Worm (Caenorhabditis elegans) whole organism, L1 larva: ENCODE results near the gene srbc-3.
A peak's percentile ranks its signal among the peaks of the same experiment; 100 is the strongest.

ENCODE experiments used
- C04F5.9 ChIP-seq: sonication (generic microtip); optimal IDR thresholded peaks from 2 replicates; lab custom pipeline; 2016; ENCODE audit warnings: missing genetic modification characterization, missing compliant biosample characterization
- C16A3.4 ChIP-seq: fragments of 150-350 bp; optimal IDR thresholded peaks from 2 replicates; lab custom pipeline; 2014; ENCODE audit warnings: missing biosample characterization, missing genetic modification characterization
- C34B4.2 ChIP-seq: sonication (generic microtip); optimal IDR thresholded peaks from 2 replicates; lab custom pipeline; 2017; ENCODE audit warnings: mild to moderate bottlenecking, missing genetic modification characterization, missing compliant biosample characterization
- F16B12.6 ChIP-seq: fragments of 150-350 bp; optimal IDR thresholded peaks from 2 replicates; lab custom pipeline; 2014; ENCODE audit warnings: missing biosample characterization, missing genetic modification characterization
- ceh-63 ChIP-seq: fragments of 200-800 bp; sonication (Bioruptor generic); optimal IDR thresholded peaks from 2 replicates; lab custom pipeline; 2018; ENCODE audit warnings: mild to moderate bottlenecking, missing genetic modification characterization, missing compliant biosample characterization
- ceh-82 ChIP-seq, 3 experiments: fragments of 150-350 bp in 1 of 3; sonication (generic microtip) in 2 of 3; optimal IDR thresholded peaks; 2 replicates each; lab custom pipeline; 2014 to 2017; ENCODE audit warnings: missing biosample characterization in 3 of 3, missing genetic modification characterization in 3 of 3
- ceh-90 ChIP-seq: sonication (generic microtip); optimal IDR thresholded peaks from 2 replicates; lab custom pipeline; 2016; ENCODE audit warnings: missing genetic modification characterization, missing compliant biosample characterization
- ces-1 ChIP-seq: fragments of 150-350 bp; optimal IDR thresholded peaks from 2 replicates; lab custom pipeline; 2014; ENCODE audit warnings: missing biosample characterization, missing genetic modification reagents, missing genetic modification characterization
- dsc-1 ChIP-seq: sonication (generic microtip); optimal IDR thresholded peaks from 2 replicates; lab custom pipeline; 2016; ENCODE audit warnings: mild to moderate bottlenecking, missing genetic modification characterization, missing compliant biosample characterization
- efl-1 ChIP-seq, 4 experiments: fragments of 150-350 bp; optimal IDR thresholded peaks in 3 of 4; peaks in 1 of 4; 1 replicate in 1 of 4; 2 replicates in 3 of 4; lab custom pipeline; 2014; ENCODE audit warnings: missing biosample characterization in 2 of 4, missing genetic modification characterization in 2 of 4, missing genetic modification reagents in 2 of 4
- efl-3 ChIP-seq: fragments of 200-800 bp; sonication (Bioruptor generic); optimal IDR thresholded peaks from 2 replicates; lab custom pipeline; 2018; ENCODE audit warnings: mild to moderate bottlenecking, missing genetic modification characterization, missing compliant biosample characterization
- ets-5 ChIP-seq: fragments of 200-800 bp; sonication (Bioruptor generic); IDR thresholded peaks from 2 replicates; pipeline ENCODE4 v1.3.6; 2022; ENCODE audit warnings: missing genetic modification characterization, missing compliant biosample characterization
- grh-1 ChIP-seq: fragments of 200-800 bp; sonication (Bioruptor generic); IDR thresholded peaks from 2 replicates; pipeline ENCODE4 v1.3.6; 2022; ENCODE audit warnings: missing genetic modification reagents, missing genetic modification characterization, missing compliant biosample characterization
- hpl-2 ChIP-seq: fragments of 150-350 bp; optimal IDR thresholded peaks from 2 replicates; lab custom pipeline; 2014; ENCODE audit warnings: missing biosample characterization, missing genetic modification reagents, missing genetic modification characterization
- isw-1 ChIP-seq: fragments of 200-800 bp; sonication (Bioruptor generic); IDR thresholded peaks from 2 replicates; pipeline ENCODE4 v1.3.6; 2022; ENCODE audit warnings: missing genetic modification characterization, missing compliant biosample characterization
- lin-14 ChIP-seq: fragments of 200-800 bp; sonication (Bioruptor generic); optimal IDR thresholded peaks from 2 replicates; lab custom pipeline; 2018; ENCODE audit warnings: mild to moderate bottlenecking, missing genetic modification characterization, moderate library complexity, missing compliant biosample characterization
- lir-3 ChIP-seq: sonication (generic microtip); optimal IDR thresholded peaks from 2 replicates; lab custom pipeline; 2016; ENCODE audit warnings: mild to moderate bottlenecking, missing genetic modification characterization, moderate library complexity, missing compliant biosample characterization; ENCODE audit not compliant: poor library complexity
- mab-9 ChIP-seq: fragments of 200-800 bp; sonication (Bioruptor generic); IDR thresholded peaks from 2 replicates; pipeline ENCODE4 v1.3.6; 2022; ENCODE audit warnings: missing genetic modification reagents, missing genetic modification characterization, missing compliant biosample characterization
- nhr-11 ChIP-seq: fragments of 150-350 bp; optimal IDR thresholded peaks from 2 replicates; lab custom pipeline; 2014; ENCODE audit warnings: missing biosample characterization, missing genetic modification characterization
- nhr-12 ChIP-seq: sonication (generic microtip); optimal IDR thresholded peaks from 2 replicates; lab custom pipeline; 2017; ENCODE audit warnings: missing biosample characterization, missing genetic modification characterization
- nhr-19 ChIP-seq: fragments of 200-800 bp; sonication (Bioruptor generic); conservative IDR thresholded peaks from 2 replicates; pipeline ENCODE4 v1.3.6; 2022; ENCODE audit warnings: missing genetic modification characterization, missing compliant biosample characterization
- nhr-20 ChIP-seq: sonication (generic microtip); optimal IDR thresholded peaks from 2 replicates; lab custom pipeline; 2016; ENCODE audit warnings: mild to moderate bottlenecking, missing genetic modification characterization, missing compliant biosample characterization
- nhr-28 ChIP-seq: fragments of 150-350 bp; optimal IDR thresholded peaks from 2 replicates; lab custom pipeline; 2014; ENCODE audit warnings: missing biosample characterization, missing genetic modification characterization
- nhr-71 ChIP-seq: sonication (generic microtip); optimal IDR thresholded peaks from 2 replicates; lab custom pipeline; 2016; ENCODE audit warnings: mild to moderate bottlenecking, missing genetic modification characterization, moderate library complexity, missing compliant biosample characterization
- nhr-77 ChIP-seq: fragments of 150-350 bp; optimal IDR thresholded peaks from 2 replicates; lab custom pipeline; 2014; ENCODE audit warnings: missing biosample characterization, missing genetic modification characterization
- nhr-85 ChIP-seq: sonication (generic microtip); peaks from one replicate; lab custom pipeline; 2016; ENCODE audit warnings: missing genetic modification characterization, inconsistent platforms, missing compliant biosample characterization
- pag-3 ChIP-seq: sonication (generic microtip); optimal IDR thresholded peaks from 2 replicates; lab custom pipeline; 2017; ENCODE audit warnings: missing genetic modification characterization, mild to moderate bottlenecking, missing compliant biosample characterization, antibody characterized with exemption, borderline replicate concordance; ENCODE audit not compliant: insufficient read depth
- pax-3 ChIP-seq: fragments of 200-800 bp; sonication (Bioruptor generic); optimal IDR thresholded peaks from 2 replicates; lab custom pipeline; 2018; ENCODE audit warnings: mild to moderate bottlenecking, missing genetic modification characterization, moderate library complexity, missing compliant biosample characterization
- rnt-1 ChIP-seq: sonication (generic microtip); optimal IDR thresholded peaks from 2 replicates; lab custom pipeline; 2016; ENCODE audit warnings: mild to moderate bottlenecking, missing genetic modification characterization, moderate library complexity, missing compliant biosample characterization
- sox-4 ChIP-seq: sonication (generic microtip); optimal IDR thresholded peaks from 2 replicates; lab custom pipeline; 2016; ENCODE audit warnings: missing genetic modification characterization, missing compliant biosample characterization
- sptf-1 ChIP-seq: fragments of 150-350 bp; optimal IDR thresholded peaks from 2 replicates; lab custom pipeline; 2014; ENCODE audit warnings: missing biosample characterization, missing genetic modification characterization
- swsn-7 ChIP-seq: sonication (generic microtip); optimal IDR thresholded peaks from 2 replicates; lab custom pipeline; 2016; ENCODE audit warnings: missing genetic modification characterization, missing compliant biosample characterization
- tbx-2 ChIP-seq: sonication (generic microtip); optimal IDR thresholded peaks from 2 replicates; lab custom pipeline; 2016; ENCODE audit warnings: missing genetic modification characterization, missing compliant biosample characterization
- unc-130 ChIP-seq: fragments of 150-350 bp; optimal IDR thresholded peaks from 2 replicates; lab custom pipeline; 2017; ENCODE audit warnings: missing biosample characterization, missing genetic modification characterization, inconsistent platforms
- unc-62 ChIP-seq: fragments of 150-350 bp; optimal IDR thresholded peaks from 2 replicates; lab custom pipeline; 2014; ENCODE audit warnings: missing biosample characterization, missing genetic modification reagents, missing genetic modification characterization
- unc-86 ChIP-seq: sonication (generic microtip); optimal IDR thresholded peaks from 2 replicates; lab custom pipeline; 2016; ENCODE audit warnings: missing genetic modification characterization, missing compliant biosample characterization
- unc-98 ChIP-seq: fragments of 200-800 bp; sonication (Bioruptor generic); IDR thresholded peaks from 2 replicates; pipeline ENCODE4 v1.3.6; 2022; ENCODE audit warnings: missing genetic modification characterization, missing compliant biosample characterization
- xbp-1 ChIP-seq: sonication (generic microtip); optimal IDR thresholded peaks from 2 replicates; lab custom pipeline; 2016; ENCODE audit warnings: missing genetic modification characterization, missing compliant biosample characterization

The srbc-3 gene

DNA sequence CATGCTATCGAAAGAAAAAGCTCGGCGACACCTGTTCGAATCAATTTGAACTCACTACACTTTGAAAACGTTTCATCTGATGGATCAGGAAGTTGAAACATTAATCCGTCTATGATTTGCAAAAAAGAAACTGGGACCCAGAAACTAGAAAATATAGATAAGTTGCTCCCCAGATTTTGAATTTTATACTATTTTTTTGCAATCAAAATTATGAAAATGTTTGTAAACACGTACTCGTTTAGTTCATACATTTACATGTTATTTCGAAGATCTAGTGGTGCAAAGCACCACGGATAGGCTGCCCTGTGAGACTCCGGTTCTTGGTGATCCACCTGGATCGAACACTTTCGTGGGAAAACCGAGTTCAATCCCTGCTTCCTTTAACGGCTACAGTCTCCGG lies 33.6 kb downstream of the srbc-3 start, which contains the start of gene C17B7.10:
Gene C17B7.10 (minus strand): TSS at position 101 of the 400 bp plus-strand sequence.
- no peak for TF ChIP-seq C16A3.4 (tag; lab: Kevin White, UChicago)
- no peak for TF ChIP-seq ceh-82 (tag; optimal IDR thresholded peaks at IDR 0.05; lab: Kevin White, UChicago)
- TF ChIP-seq efl-1 (optimal IDR thresholded peaks at IDR 0.05; lab: Kevin White, UChicago), result no peak
- no peak for TF ChIP-seq efl-1 (GFP tag; optimal IDR thresholded peaks at IDR 0.05 in 1 of 2; lab: Kevin White, UChicago)
- no peak for TF ChIP-seq lir-3 (tag; lab: Kevin White, UChicago)

DNA sequence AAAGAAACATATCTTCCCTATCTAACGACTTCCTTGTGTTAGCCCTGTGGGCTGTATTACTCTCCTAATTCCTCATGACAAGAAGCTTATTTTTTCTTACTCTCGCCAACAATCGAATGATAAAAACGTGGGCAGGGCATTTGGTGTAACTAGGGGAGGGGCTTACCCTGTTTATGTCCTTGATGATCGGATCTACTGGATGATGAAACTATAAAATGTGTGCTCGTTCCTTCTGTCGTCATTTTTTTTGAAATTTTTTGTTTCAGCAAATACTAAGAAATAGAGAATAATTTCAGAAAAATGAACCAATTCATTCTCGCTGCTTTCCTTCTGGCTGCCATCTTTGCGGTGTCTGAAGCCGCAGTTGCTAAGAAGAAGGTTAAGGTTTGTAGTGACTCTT lies 34.2 kb downstream of the srbc-3 start, which contains the start of gene C17B7.3:
Gene C17B7.3 (plus strand): TSS at position 301 of the 400 bp plus-strand sequence.
- TF ChIP-seq efl-1 (optimal IDR thresholded peaks at IDR 0.05; lab: Kevin White, UChicago) (no peak), efl-1 (GFP tag; optimal IDR thresholded peaks at IDR 0.05 in 1 of 2; lab: Kevin White, UChicago) (peak in 1 of 2 experiments; percentile 55), grh-1 (GFP tag; lab: Robert Waterston, UW) (no peak)

DNA sequence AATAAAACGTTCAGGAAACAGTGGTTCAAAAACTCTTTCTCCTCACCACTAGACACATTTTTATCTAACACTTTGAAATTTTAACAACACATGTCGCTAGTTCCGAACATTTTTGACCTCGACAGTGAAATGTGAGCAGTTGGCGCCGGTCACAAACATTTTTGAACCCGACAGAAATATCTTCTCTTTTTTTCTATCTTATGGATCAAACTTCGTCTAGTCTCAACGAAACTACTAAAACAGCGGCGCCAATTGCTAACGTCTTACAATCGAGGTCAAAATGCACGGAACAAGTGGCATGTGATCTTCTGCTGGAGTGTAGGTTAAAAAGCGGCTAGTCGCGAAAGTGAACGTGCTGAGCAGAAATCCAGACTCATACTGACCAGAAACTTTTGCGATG lies 35.7 kb downstream of the srbc-3 start:
- peak; percentile 83 for TF ChIP-seq lin-14 (GFP tag; lab: Kevin White, UChicago)
- TF ChIP-seq nhr-20 (tag; lab: Kevin White, UChicago), result peak; percentile 50
- no peak for TF ChIP-seq ceh-63 (GFP tag; lab: Kevin White, UChicago)
- no peak for TF ChIP-seq sptf-1 (tag; lab: Kevin White, UChicago)
- no peak for TF ChIP-seq nhr-85 (tag; lab: Kevin White, UChicago)
- TF ChIP-seq sox-4 (tag; lab: Kevin White, UChicago), result no peak
- TF ChIP-seq tbx-2 (tag; lab: Kevin White, UChicago), result no peak
- no peak for TF ChIP-seq ets-5
- TF ChIP-seq unc-130, result no peak
- TF ChIP-seq hpl-2 (GFP tag; lab: Kevin White, UChicago), result no peak
- TF ChIP-seq F16B12.6 (tag; lab: Kevin White, UChicago), result no peak
- no peak for TF ChIP-seq nhr-28
- TF ChIP-seq rnt-1 (tag; lab: Kevin White, UChicago), result peak; percentile 52
- TF ChIP-seq xbp-1, result no peak
- no peak for TF ChIP-seq pag-3 (tag; lab: Kevin White, UChicago)
- no peak for TF ChIP-seq nhr-77
- no peak for TF ChIP-seq efl-1 (optimal IDR thresholded peaks at IDR 0.05; lab: Kevin White, UChicago)
- peak in 1 of 2 experiments; percentile 39 for TF ChIP-seq efl-1 (GFP tag; optimal IDR thresholded peaks at IDR 0.05 in 1 of 2; lab: Kevin White, UChicago)
- TF ChIP-seq unc-86 (tag; lab: Kevin White, UChicago), result no peak
- no peak for TF ChIP-seq isw-1 (GFP tag; lab: Robert Waterston, UW)
- TF ChIP-seq ces-1, result no peak
- TF ChIP-seq nhr-11 (tag; lab: Kevin White, UChicago), result no peak
- TF ChIP-seq unc-98, result no peak
- no peak for TF ChIP-seq mab-9 (GFP tag; lab: Robert Waterston, UW)
- peak; percentile 81 for TF ChIP-seq nhr-71 (tag; lab: Kevin White, UChicago)
- TF ChIP-seq ceh-90 (tag; lab: Kevin White, UChicago), result no peak
- TF ChIP-seq nhr-19 (GFP tag; lab: Robert Waterston, UW), result peak; percentile 57
- no peak for TF ChIP-seq nhr-12 (tag; lab: Kevin White, UChicago)
- TF ChIP-seq efl-3 (GFP tag; lab: Kevin White, UChicago), result no peak
- TF ChIP-seq dsc-1 (tag; lab: Kevin White, UChicago), result no peak
- no peak for TF ChIP-seq swsn-7
- TF ChIP-seq C04F5.9 (tag; lab: Kevin White, UChicago), result no peak
- TF ChIP-seq C34B4.2 (tag; lab: Kevin White, UChicago), result no peak
- TF ChIP-seq pax-3 (tag; lab: Kevin White, UChicago), result no peak
- no peak for TF ChIP-seq unc-62
